Worm (Caenorhabditis elegans) whole organism, L1 larva: Measurements from ENCODE around the gene Y39E4A.1.
A peak's percentile ranks its signal among the peaks of the same experiment; 100 is the strongest.

Experiments used
- C34B4.2 ChIP-seq: sonication (generic microtip); optimal IDR thresholded peaks from 2 replicates; lab custom pipeline; 2017; ENCODE audit warnings: mild to moderate bottlenecking, missing genetic modification characterization, missing compliant biosample characterization
- aha-1 ChIP-seq: fragments of 150-350 bp; optimal IDR thresholded peaks from 2 replicates; lab custom pipeline; 2014; ENCODE audit warnings: missing biosample characterization, missing genetic modification characterization
- aly-2 ChIP-seq: fragments of 150-350 bp; optimal IDR thresholded peaks from 2 replicates; lab custom pipeline; 2014; ENCODE audit warnings: missing biosample characterization, missing genetic modification characterization
- ama-1 ChIP-seq: fragments of 150-350 bp; optimal IDR thresholded peaks from 2 replicates; lab custom pipeline; 2014
- ceh-63 ChIP-seq: fragments of 200-800 bp; sonication (Bioruptor generic); optimal IDR thresholded peaks from 2 replicates; lab custom pipeline; 2018; ENCODE audit warnings: mild to moderate bottlenecking, missing genetic modification characterization, missing compliant biosample characterization
- dpl-1 ChIP-seq, 3 experiments: fragments of 150-350 bp in 2 of 3; sonication (generic microtip) in 1 of 3; optimal IDR thresholded peaks; 2 replicates each; lab custom pipeline; 2014 to 2017; ENCODE audit warnings: missing biosample characterization in 3 of 3, missing genetic modification characterization in 3 of 3, missing genetic modification reagents in 3 of 3
- dsc-1 ChIP-seq: sonication (generic microtip); optimal IDR thresholded peaks from 2 replicates; lab custom pipeline; 2016; ENCODE audit warnings: mild to moderate bottlenecking, missing genetic modification characterization, missing compliant biosample characterization
- efl-3 ChIP-seq: fragments of 200-800 bp; sonication (Bioruptor generic); optimal IDR thresholded peaks from 2 replicates; lab custom pipeline; 2018; ENCODE audit warnings: mild to moderate bottlenecking, missing genetic modification characterization, missing compliant biosample characterization
- egl-13 ChIP-seq: sonication (generic microtip); optimal IDR thresholded peaks from 2 replicates; lab custom pipeline; 2016; ENCODE audit warnings: missing genotype, missing genetic modification reagents, missing genetic modification characterization, missing compliant biosample characterization
- egl-27 ChIP-seq, 2 experiments: fragments of 150-350 bp in 1 of 2; sonication (generic microtip); optimal IDR thresholded peaks; 3 replicates each; lab custom pipeline; 2017 to 2018; ENCODE audit warnings: missing biosample characterization in 2 of 2, missing genetic modification characterization in 2 of 2, missing genetic modification reagents in 2 of 2
- fkh-10 ChIP-seq: sonication (generic microtip); optimal IDR thresholded peaks from 2 replicates; lab custom pipeline; 2017; ENCODE audit warnings: missing biosample characterization, missing genetic modification reagents, missing genetic modification characterization
- fkh-4 ChIP-seq: sonication (generic microtip); optimal IDR thresholded peaks from 2 replicates; lab custom pipeline; 2016; ENCODE audit warnings: missing compliant biosample characterization, missing genetic modification characterization, borderline replicate concordance
- fkh-8 ChIP-seq: sonication (generic microtip); optimal IDR thresholded peaks from 2 replicates; lab custom pipeline; 2016; ENCODE audit warnings: mild to moderate bottlenecking, missing genetic modification characterization, missing compliant biosample characterization
- fos-1 ChIP-seq: fragments of 150-350 bp; optimal IDR thresholded peaks from 2 replicates; lab custom pipeline; 2014; ENCODE audit warnings: missing biosample characterization, missing genetic modification characterization
- grh-1 ChIP-seq: fragments of 200-800 bp; sonication (Bioruptor generic); IDR thresholded peaks from 2 replicates; pipeline ENCODE4 v1.3.6; 2022; ENCODE audit warnings: missing genetic modification reagents, missing genetic modification characterization, missing compliant biosample characterization
- irx-1 ChIP-seq: sonication (generic microtip); optimal IDR thresholded peaks from 2 replicates; lab custom pipeline; 2016; ENCODE audit warnings: missing genetic modification characterization, missing compliant biosample characterization
- lin-13 ChIP-seq: fragments of 150-350 bp; optimal IDR thresholded peaks from 2 replicates; lab custom pipeline; 2014; ENCODE audit warnings: missing biosample characterization, missing genetic modification reagents, missing genetic modification characterization
- lin-35 ChIP-seq, 2 experiments: fragments of 150-350 bp; optimal IDR thresholded peaks; 2 replicates each; lab custom pipeline; 2014; ENCODE audit warnings: missing biosample characterization in 2 of 2, missing genetic modification characterization in 2 of 2, missing genetic modification reagents in 2 of 2
- lir-3 ChIP-seq: sonication (generic microtip); optimal IDR thresholded peaks from 2 replicates; lab custom pipeline; 2016; ENCODE audit warnings: mild to moderate bottlenecking, missing genetic modification characterization, moderate library complexity, missing compliant biosample characterization; ENCODE audit not compliant: poor library complexity
- mdl-1 ChIP-seq, 2 experiments: fragments of 150-350 bp; optimal IDR thresholded peaks; 2 replicates each; lab custom pipeline; 2014 to 2017; ENCODE audit warnings: missing biosample characterization in 2 of 2, missing genetic modification characterization in 2 of 2, inconsistent platforms in 1 of 2
- mep-1 ChIP-seq: fragments of 150-350 bp; optimal IDR thresholded peaks from 2 replicates; lab custom pipeline; 2014; ENCODE audit warnings: missing biosample characterization, missing genetic modification characterization
- nhr-12 ChIP-seq: sonication (generic microtip); optimal IDR thresholded peaks from 2 replicates; lab custom pipeline; 2017; ENCODE audit warnings: missing biosample characterization, missing genetic modification characterization
- nhr-19 ChIP-seq: fragments of 200-800 bp; sonication (Bioruptor generic); conservative IDR thresholded peaks from 2 replicates; pipeline ENCODE4 v1.3.6; 2022; ENCODE audit warnings: missing genetic modification characterization, missing compliant biosample characterization
- nhr-20 ChIP-seq: sonication (generic microtip); optimal IDR thresholded peaks from 2 replicates; lab custom pipeline; 2016; ENCODE audit warnings: mild to moderate bottlenecking, missing genetic modification characterization, missing compliant biosample characterization
- nhr-47 ChIP-seq: sonication (generic microtip); optimal IDR thresholded peaks from 2 replicates; lab custom pipeline; 2016; ENCODE audit warnings: mild to moderate bottlenecking, missing genetic modification characterization, moderate library complexity, missing compliant biosample characterization
- nhr-77 ChIP-seq: fragments of 150-350 bp; optimal IDR thresholded peaks from 2 replicates; lab custom pipeline; 2014; ENCODE audit warnings: missing biosample characterization, missing genetic modification characterization
- nhr-90 ChIP-seq: sonication (generic microtip); optimal IDR thresholded peaks from 2 replicates; lab custom pipeline; 2016; ENCODE audit warnings: mild to moderate bottlenecking, missing genetic modification characterization, missing compliant biosample characterization; ENCODE audit not compliant: poor library complexity
- pax-3 ChIP-seq: fragments of 200-800 bp; sonication (Bioruptor generic); optimal IDR thresholded peaks from 2 replicates; lab custom pipeline; 2018; ENCODE audit warnings: mild to moderate bottlenecking, missing genetic modification characterization, moderate library complexity, missing compliant biosample characterization
- rnt-1 ChIP-seq: sonication (generic microtip); optimal IDR thresholded peaks from 2 replicates; lab custom pipeline; 2016; ENCODE audit warnings: mild to moderate bottlenecking, missing genetic modification characterization, moderate library complexity, missing compliant biosample characterization
- swsn-7 ChIP-seq: sonication (generic microtip); optimal IDR thresholded peaks from 2 replicates; lab custom pipeline; 2016; ENCODE audit warnings: missing genetic modification characterization, missing compliant biosample characterization
- unc-30 ChIP-seq: sonication (generic microtip); optimal IDR thresholded peaks from 2 replicates; lab custom pipeline; 2017; ENCODE audit warnings: missing biosample characterization, missing genetic modification characterization
- unc-62 ChIP-seq: fragments of 150-350 bp; optimal IDR thresholded peaks from 2 replicates; lab custom pipeline; 2014; ENCODE audit warnings: missing biosample characterization, missing genetic modification reagents, missing genetic modification characterization
- zip-4 ChIP-seq: fragments of 200-800 bp; sonication (Bioruptor generic); optimal IDR thresholded peaks from 2 replicates; lab custom pipeline; 2018; ENCODE audit warnings: mild to moderate bottlenecking, missing genetic modification characterization, moderate library complexity, missing compliant biosample characterization
- ztf-11 ChIP-seq, 2 experiments: sonication (generic microtip); optimal IDR thresholded peaks; 2 replicates each; lab custom pipeline; 2016 to 2017; ENCODE audit warnings: missing genetic modification characterization in 2 of 2, missing biosample characterization in 1 of 2, missing compliant biosample characterization in 1 of 2

Gene Y39E4A.1

DNA sequence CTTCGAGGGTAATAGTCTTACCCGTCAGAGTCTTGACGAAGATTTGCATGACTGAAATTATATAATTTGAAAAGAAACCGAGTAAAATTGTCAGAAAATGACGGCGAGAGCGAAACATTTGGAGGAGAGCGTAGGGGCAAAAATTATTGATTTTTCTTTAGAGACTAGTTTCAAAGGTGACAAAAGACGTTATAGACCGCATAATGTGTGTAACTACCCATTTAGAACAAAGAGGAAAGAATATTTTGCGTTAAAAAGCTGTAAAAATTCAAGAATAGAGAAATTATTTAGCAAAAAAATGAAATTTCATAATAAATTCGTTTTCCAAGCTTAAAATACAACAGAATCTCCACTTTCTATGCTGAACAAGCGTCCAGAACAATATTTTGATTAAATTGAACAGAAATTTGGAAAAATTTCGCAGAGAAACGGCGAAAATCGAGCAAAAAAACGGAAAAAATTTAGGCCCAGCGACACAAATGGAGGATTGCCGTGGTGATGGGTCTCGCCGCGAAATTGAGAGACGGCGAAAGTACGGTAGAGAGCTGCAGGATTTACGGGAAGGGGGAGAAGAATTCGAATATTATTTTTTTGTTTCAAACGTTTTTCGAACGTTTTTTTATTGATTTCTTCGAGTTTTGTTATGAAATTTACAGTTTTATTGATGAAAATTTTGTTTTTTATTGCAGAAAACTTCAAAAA, 27.4 kb downstream of the Y39E4A.1 start, which contains the start of the genes ubq-2 and frg-1 (continued):
- TF ChIP-seq mdl-1 (tag; optimal IDR thresholded peaks at IDR 0.05; lab: Kevin White, UChicago) (peak in 1 of 2 experiments; percentile 73), dpl-1 (GFP tag; optimal IDR thresholded peaks at IDR 0.05; lab: Kevin White, UChicago) (peak; percentile 78 to 84 (median 84)), nhr-19 (GFP tag; lab: Robert Waterston, UW) (peak; percentile 85), mep-1 (tag; lab: Kevin White, UChicago) (peak; percentile 82), zip-4 (peak; percentile 69), lir-3 (tag; lab: Kevin White, UChicago) (no peak), pax-3 (tag; lab: Kevin White, UChicago) (peak; percentile 64), unc-30 (tag; lab: Kevin White, UChicago) (no peak), fos-1 (tag; lab: Kevin White, UChicago) (peak; percentile 85), nhr-90 (peak; percentile 86)

DNA sequence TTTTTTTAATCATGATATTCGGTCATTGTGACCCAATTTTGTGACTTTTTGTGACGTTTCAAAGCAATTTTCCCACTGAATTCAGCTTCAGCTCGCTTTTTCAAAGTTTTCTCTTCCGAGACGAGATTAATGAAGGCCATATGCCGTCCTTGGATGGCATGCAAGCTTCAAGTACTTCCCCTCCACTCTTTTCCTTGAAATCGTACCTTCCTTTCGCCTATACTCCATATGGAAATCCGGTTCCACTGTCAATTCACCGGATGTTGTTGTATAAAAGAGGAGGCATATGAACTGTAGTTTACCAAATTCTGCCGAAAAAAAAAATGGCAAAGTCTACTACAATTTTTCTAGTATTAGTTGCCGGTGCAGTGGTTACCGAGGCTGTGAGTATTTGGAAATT, 29.6 kb downstream of the Y39E4A.1 start, which contains the start of gene ZK1010.4:
TSS of gene ZK1010.4 (plus strand) at position 301 of the 400 bp plus-strand sequence.
- TF ChIP-seq unc-62 = no peak
- TF ChIP-seq nhr-47 = no peak
- TF ChIP-seq aly-2 = no peak
- TF ChIP-seq unc-30 (tag; lab: Kevin White, UChicago) = no peak
- no peak for TF ChIP-seq lir-3 (tag; lab: Kevin White, UChicago)
- no peak for TF ChIP-seq fos-1 (tag; lab: Kevin White, UChicago)
- no peak for TF ChIP-seq dsc-1
- TF ChIP-seq rnt-1 (tag; lab: Kevin White, UChicago) = no peak
- no peak for TF ChIP-seq lin-35 (GFP tag; optimal IDR thresholded peaks at IDR 0.05; lab: Kevin White, UChicago)
- no peak for TF ChIP-seq fkh-8 (tag; lab: Kevin White, UChicago)
- no peak for TF ChIP-seq ceh-63
- TF ChIP-seq egl-13 (tag; lab: Kevin White, UChicago) = no peak
- TF ChIP-seq nhr-90 = no peak
- TF ChIP-seq aha-1 (tag; lab: Kevin White, UChicago) = no peak
- TF ChIP-seq mep-1 (tag; lab: Kevin White, UChicago) = no peak
- no peak for TF ChIP-seq fkh-10 (GFP tag; lab: Kevin White, UChicago)
- TF ChIP-seq nhr-12 (tag; lab: Kevin White, UChicago) = no peak
- TF ChIP-seq irx-1 (tag; lab: Kevin White, UChicago) = no peak

DNA sequence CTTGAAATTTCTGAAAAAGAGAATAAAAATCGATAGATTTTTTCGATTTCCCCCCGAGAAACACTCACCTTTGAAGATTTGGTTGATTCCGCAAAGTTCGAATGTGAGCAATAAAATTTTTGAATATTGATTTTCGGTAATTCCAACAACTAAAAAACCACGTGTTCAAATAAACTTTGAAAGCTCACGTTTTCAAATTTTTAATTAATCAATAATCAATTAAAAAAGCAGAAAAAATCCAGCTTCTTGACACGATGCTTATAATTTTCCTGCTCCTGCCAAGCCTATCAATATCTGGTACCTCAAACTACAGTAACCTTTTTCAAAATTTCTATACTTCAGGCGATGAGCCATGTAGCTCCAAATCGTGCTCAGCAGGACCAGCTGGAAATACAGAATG, 36.2 kb downstream of the Y39E4A.1 start, which contains the start of gene ZK1010.5:
TSS of gene ZK1010.5 (minus strand) at position 101 of the 400 bp plus-strand sequence.
- TF ChIP-seq ztf-11 (tag; optimal IDR thresholded peaks at IDR 0.05; lab: Kevin White, UChicago) (no peak), C34B4.2 (tag; lab: Kevin White, UChicago) (no peak), fos-1 (tag; lab: Kevin White, UChicago) (no peak), efl-3 (GFP tag; lab: Kevin White, UChicago) (no peak), grh-1 (GFP tag; lab: Robert Waterston, UW) (no peak), swsn-7 (tag; lab: Kevin White, UChicago) (no peak), lin-13 (GFP tag; lab: Kevin White, UChicago) (no peak), egl-27 (tag; optimal IDR thresholded peaks at IDR 0.05; lab: Kevin White, UChicago) (no peak), nhr-77 (tag; lab: Kevin White, UChicago) (no peak), fkh-4 (tag; lab: Kevin White, UChicago) (no peak), ama-1 (no peak), nhr-20 (tag; lab: Kevin White, UChicago) (no peak)

DNA sequence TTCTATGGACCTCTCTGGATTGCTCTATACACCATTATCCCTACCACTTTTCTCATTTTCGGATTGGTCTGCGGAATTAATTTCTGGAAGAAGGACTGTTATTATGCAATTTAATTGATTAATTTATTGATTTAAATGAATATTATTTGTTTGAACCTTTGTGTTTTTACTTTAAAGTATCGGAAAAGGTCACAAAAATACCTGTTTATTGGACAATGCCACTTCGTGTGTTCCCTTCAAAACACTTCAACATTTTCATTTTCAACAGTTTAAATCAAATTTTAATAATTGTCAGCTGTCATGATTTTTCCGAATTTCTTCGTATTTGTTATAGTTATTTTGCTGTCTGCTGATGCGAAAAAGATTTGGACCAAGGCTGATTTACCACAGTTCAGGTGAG, 39.8 kb downstream of the Y39E4A.1 start, which contains the start of gene ZK1010.12:
TSS of gene ZK1010.12 (plus strand) at position 301 of the 400 bp plus-strand sequence.
- no peak for TF ChIP-seq lin-35 (GFP tag; optimal IDR thresholded peaks at IDR 0.05; lab: Kevin White, UChicago)
